Fruit fly (Drosophila melanogaster) whole organism, wandering third instar larva: Measurements from ENCODE around the gene CNMa.

ENCODE experiments used
- GATAd ChIP-seq: sonication (Bioruptor generic); optimal IDR thresholded peaks from 2 replicates; lab custom pipeline; 2016; ENCODE audit warnings: missing biosample characterization, missing genetic modification characterization
- Myc ChIP-seq: fragments of >200 bp; optimal IDR thresholded peaks from 2 replicates; lab custom pipeline; 2017
- OdsH ChIP-seq: fragments of 200-800 bp; sonication (Bioruptor generic); optimal IDR thresholded peaks from 2 replicates; lab custom pipeline; 2016; ENCODE audit warnings: missing biosample characterization, mild to moderate bottlenecking, missing genetic modification characterization
- Sp1 ChIP-seq: fragments of 200-800 bp; sonication (Bioruptor generic); optimal IDR thresholded peaks from 3 replicates; lab custom pipeline; 2019; ENCODE audit warnings: missing biosample characterization, mild to moderate bottlenecking, missing genetic modification characterization, moderate library complexity
- sage ChIP-seq: fragments of 200-800 bp; sonication (Bioruptor generic); optimal IDR thresholded peaks from 2 replicates; lab custom pipeline; 2016; ENCODE audit warnings: missing biosample characterization, mild to moderate bottlenecking, missing genetic modification characterization

dm6 chr3L:1904440-1904839 is 49.0 kb upstream of the CNMa start:
- TF ChIP-seq Myc (lab: Kevin White, UChicago): no peak
- TF ChIP-seq Sp1 (GFP tag; lab: Kevin White, UChicago): no peak
- TF ChIP-seq GATAd (GFP tag; lab: Kevin White, UChicago): no peak
- no peak for TF ChIP-seq OdsH (GFP tag; lab: Kevin White, UChicago)
- TF ChIP-seq sage: no peak
